Worm (Caenorhabditis elegans): ENCODE measurements around the gene pccb-1.
A peak's percentile ranks its signal among the peaks of the same experiment; 100 is the strongest.

Gene pccb-1

DNA sequence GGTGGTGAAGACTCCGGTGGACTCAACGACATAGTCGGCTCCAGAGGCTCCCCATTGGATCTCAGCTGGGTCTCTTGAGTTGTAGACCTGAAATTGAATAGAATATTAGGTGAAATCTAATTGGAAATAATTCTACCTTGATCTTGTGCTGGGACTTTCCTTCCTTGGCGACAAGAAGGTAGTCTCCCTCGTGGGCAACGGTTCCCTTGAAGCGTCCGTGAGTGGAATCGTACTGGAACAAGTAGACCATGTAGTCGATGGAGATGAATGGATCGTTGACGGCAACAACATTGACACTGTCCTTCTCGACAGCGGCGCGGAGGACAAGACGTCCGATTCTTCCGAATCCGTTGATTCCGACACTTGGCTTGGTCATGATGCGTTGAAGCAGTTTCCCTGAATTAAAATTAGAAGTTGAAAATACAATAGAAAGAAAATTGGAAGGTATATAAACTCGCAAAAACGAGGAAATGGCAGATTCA lies 23.6 kb downstream of the pccb-1 start, which contains the start of gene gpd-3 (continued):
- peak; percentile 23 for TF ChIP-seq nhr-102 (tag; optimal IDR thresholded peaks at IDR 0.05)

DNA sequence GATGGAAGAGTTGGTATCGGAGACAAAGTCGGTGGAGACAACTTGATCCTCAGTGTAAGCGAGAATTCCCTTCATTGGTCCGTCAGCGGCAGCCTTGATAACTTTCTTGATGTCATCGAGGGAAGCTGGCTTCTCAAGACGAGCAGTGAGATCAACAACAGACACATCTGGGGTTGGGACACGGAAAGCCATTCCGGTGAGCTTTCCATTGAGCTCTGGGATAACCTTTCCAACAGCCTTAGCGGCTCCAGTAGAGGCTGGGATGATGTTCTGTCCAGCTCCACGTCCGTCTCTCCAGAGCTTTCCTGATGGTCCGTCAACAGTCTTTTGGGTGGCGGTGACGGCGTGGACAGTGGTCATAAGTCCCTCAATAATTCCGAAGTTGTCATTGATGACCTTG lies 24.3 kb downstream of the pccb-1 start:
- TF ChIP-seq mdt-29 (GFP tag; IDR thresholded peaks at IDR 0.05) (peak; percentile 21; the same call in 1 of the 2 replicates), T26A8.4 (GFP tag; IDR thresholded peaks at IDR 0.05) (peak; percentile 5; the same call in 1 of the 2 replicates), egl-43 (GFP tag; IDR thresholded peaks at IDR 0.05) (0 out of 2 replicates have a peak, but pooled peaks have one; percentile 34), set-16 (GFP tag; IDR thresholded peaks at IDR 0.05) (peak; percentile 60), ceh-20 (GFP tag; IDR thresholded peaks at IDR 0.05) (peak; percentile 14; the same call in 1 of the 2 replicates), zfp-3 (GFP tag; conservative IDR thresholded peaks at IDR 0.05) (peak; percentile 28), tra-1 (GFP tag; IDR thresholded peaks at IDR 0.05) (peak; percentile 38; the same call in 1 of the 2 replicates), dmd-8 (GFP tag; IDR thresholded peaks at IDR 0.05) (0 out of 2 replicates have a peak, but pooled peaks have one; percentile 34), aha-1 (tag) (peak; percentile 62)

DNA sequence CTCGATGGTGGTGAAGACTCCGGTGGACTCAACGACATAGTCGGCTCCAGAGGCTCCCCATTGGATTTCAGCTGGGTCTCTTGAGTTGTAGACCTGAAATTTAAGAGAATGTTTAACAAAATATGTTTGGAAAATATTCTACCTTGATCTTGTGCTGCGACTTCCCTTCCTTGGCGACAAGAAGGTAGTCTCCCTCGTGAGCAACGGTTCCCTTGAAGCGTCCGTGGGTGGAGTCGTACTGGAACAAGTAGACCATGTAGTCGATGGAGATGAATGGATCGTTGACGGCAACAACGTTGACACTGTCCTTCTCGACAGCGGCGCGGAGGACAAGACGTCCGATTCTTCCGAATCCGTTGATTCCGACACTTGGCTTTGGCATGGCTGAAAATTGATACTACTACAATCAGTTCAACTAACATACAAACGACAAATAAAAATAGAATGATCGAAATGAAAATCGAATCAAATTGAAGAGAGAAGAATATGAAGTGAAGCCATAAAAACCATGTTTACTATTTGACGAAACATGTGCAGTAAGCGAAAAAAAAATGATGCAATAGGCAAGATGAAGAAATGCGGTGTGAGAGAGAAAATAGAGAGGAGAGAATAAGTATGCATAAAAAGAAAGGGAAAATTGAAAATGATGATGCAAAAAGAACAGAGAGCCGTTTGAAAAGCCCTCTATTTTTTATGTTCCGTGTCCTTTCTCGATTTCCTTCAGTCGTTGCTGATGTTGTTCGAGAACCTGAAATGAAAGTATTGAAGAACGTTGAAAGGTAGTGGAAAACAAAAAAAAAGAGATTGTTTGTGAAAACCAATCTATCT lies 25.2 kb downstream of the pccb-1 start, which contains the start of gene gpd-2:
Gene gpd-2, minus strand, starts transcription at position 384 of the 828 bp plus-strand sequence.
- TF ChIP-seq gei-8 (GFP tag; optimal IDR thresholded peaks at IDR 0.05): no peak
- no peak for TF ChIP-seq arid-1 (GFP tag; conservative IDR thresholded peaks at IDR 0.05)
- TF ChIP-seq ama-1 (optimal IDR thresholded peaks at IDR 0.05): no peak
- no peak for TF ChIP-seq unc-62 (GFP tag; optimal IDR thresholded peaks at IDR 0.05 in 1 of 2)
- TF ChIP-seq unc-62 (tag; optimal IDR thresholded peaks at IDR 0.05): no peak
- no peak for TF ChIP-seq F49E8.2 (tag; optimal IDR thresholded peaks at IDR 0.05; ENCODE audit: borderline replicate concordance)
- TF ChIP-seq dmd-6 (GFP tag; IDR thresholded peaks at IDR 0.05): 0 out of 2 replicates have a peak, but pooled peaks have one; percentile 6
- no peak for TF ChIP-seq php-3 (GFP tag; IDR thresholded peaks at IDR 0.05)
- 0 out of 2 replicates have a peak, but pooled peaks have one; percentile 15 for TF ChIP-seq pha-4 (GFP tag; IDR thresholded peaks at IDR 0.05)
- TF ChIP-seq pha-4 (tag; optimal IDR thresholded peaks at IDR 0.05): no peak
- no peak for TF ChIP-seq daf-12 (tag; optimal IDR thresholded peaks at IDR 0.05)
- TF ChIP-seq unc-39 (tag; optimal IDR thresholded peaks at IDR 0.05): no peak
- TF ChIP-seq spr-3 (GFP tag; optimal IDR thresholded peaks at IDR 0.05): no peak
- TF ChIP-seq hmg-1.1 (GFP tag; IDR thresholded peaks at IDR 0.05): no peak
- no peak for TF ChIP-seq mdl-1 (tag; optimal IDR thresholded peaks at IDR 0.05)
- TF ChIP-seq dpl-1 (GFP tag; optimal IDR thresholded peaks at IDR 0.05): no peak
- TF ChIP-seq ceh-44 (GFP tag; IDR thresholded peaks at IDR 0.05): no peak
- TF ChIP-seq ZK337.2 (GFP tag; IDR thresholded peaks at IDR 0.05): no peak
- no peak for TF ChIP-seq fkh-10 (GFP tag; optimal IDR thresholded peaks at IDR 0.05)
- TF ChIP-seq zag-1 (tag; optimal IDR thresholded peaks at IDR 0.05): no peak
- no peak for TF ChIP-seq nhr-76 (tag; optimal IDR thresholded peaks at IDR 0.05)
- peak; percentile 52 for TF ChIP-seq ztf-7 (tag; optimal IDR thresholded peaks at IDR 0.05)
- peak; percentile 6 for TF ChIP-seq zip-2 (tag; optimal IDR thresholded peaks at IDR 0.05)
- no peak for TF ChIP-seq nhr-28 (tag; optimal IDR thresholded peaks at IDR 0.05)
- no peak for TF ChIP-seq lin-13 (GFP tag; optimal IDR thresholded peaks at IDR 0.05)
- TF ChIP-seq Y75B8A.6 (GFP tag; IDR thresholded peaks at IDR 0.05): no peak
- peak in 1 of 2 experiments; percentile 29 for TF ChIP-seq lsy-2 (tag; optimal IDR thresholded peaks at IDR 0.05)
- no peak for TF ChIP-seq zip-11 (GFP tag; IDR thresholded peaks at IDR 0.05)
- TF ChIP-seq ces-1 (GFP tag; optimal IDR thresholded peaks at IDR 0.05): no peak
- TF ChIP-seq hlh-11 (tag; optimal IDR thresholded peaks at IDR 0.05): no peak
- peak; percentile 41 for TF ChIP-seq nhr-6 (tag; optimal IDR thresholded peaks at IDR 0.05)
- 0 out of 2 replicates have a peak, but pooled peaks have one; percentile 24 for TF ChIP-seq saeg-2 (GFP tag; IDR thresholded peaks at IDR 0.05)
- TF ChIP-seq spr-1 (tag; optimal IDR thresholded peaks at IDR 0.05): no peak
- TF ChIP-seq sdz-12 (GFP tag; optimal IDR thresholded peaks at IDR 0.05): no peak
- TF ChIP-seq lin-1 (GFP tag; IDR thresholded peaks at IDR 0.05): no peak
- 0 out of 2 replicates have a peak, but pooled peaks have one; percentile 6 for TF ChIP-seq vab-7 (GFP tag; IDR thresholded peaks at IDR 0.05)
- peak; percentile 45; the same call in 1 of the 2 replicates for TF ChIP-seq egl-43 (GFP tag; IDR thresholded peaks at IDR 0.05)
